Worm (Caenorhabditis elegans) whole organism, L4/young adult: ENCODE data around the gene K06H7.8.

ENCODE experiments used
- W03F9.2 ChIP-seq: fragments of 150-350 bp; optimal IDR thresholded peaks from 2 replicates; lab custom pipeline; 2014; ENCODE audit warnings: missing biosample characterization, missing genetic modification characterization
- him-1 ChIP-seq: sonication (generic microtip); optimal IDR thresholded peaks from 2 replicates; lab custom pipeline; 2016; ENCODE audit warnings: missing genotype, missing genetic modification reagents, missing genetic modification characterization, missing compliant biosample characterization

DNA sequence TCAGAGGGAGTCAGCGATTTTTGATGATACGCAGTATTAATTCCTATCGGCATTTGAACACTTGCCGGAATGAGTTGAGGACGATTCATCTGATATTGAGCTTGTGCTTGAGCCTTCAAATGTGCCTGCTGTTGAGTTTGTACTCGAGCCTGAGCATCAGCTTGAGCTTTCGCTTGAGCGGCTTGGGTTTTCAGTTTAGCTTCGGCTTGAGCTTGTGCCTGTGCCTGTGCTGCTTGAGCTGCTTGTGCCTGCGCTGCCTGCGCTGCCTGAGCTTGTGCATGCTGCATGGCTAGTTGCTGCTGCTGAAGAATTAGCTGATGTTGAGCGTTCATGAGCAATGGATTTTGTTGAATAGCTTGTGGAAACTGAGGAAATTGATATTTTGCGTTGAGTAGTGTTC lies 17.9 kb upstream of the K06H7.8 start:
- TF ChIP-seq him-1 (tag; lab: Kevin White, UChicago) (no peak), W03F9.2 (no peak)
